Worm (Caenorhabditis elegans): ENCODE measurements around the gene F55E10.1.

DNA sequence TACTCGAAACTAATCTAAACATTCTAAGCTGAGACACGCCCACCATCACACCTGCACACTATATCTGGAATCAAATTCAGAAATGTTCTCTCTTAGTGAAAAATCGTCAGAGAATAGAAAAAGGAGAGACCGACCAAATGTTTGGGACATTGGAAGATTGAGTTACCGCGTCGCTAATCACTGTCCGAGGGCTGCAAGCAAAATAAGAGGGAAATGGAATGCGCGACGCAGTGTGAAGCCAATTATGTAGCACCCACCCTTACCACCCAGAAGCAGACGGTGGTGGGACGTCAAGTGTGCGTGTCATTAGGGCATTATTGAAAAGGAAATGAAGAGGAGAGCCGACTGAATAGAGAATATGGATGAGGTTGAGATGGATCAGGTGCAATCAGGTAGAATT is 30.2 kb upstream of the F55E10.1 start:
- TF ChIP-seq ztf-11 (tag; optimal IDR thresholded peaks at IDR 0.05) (no peak), nhr-76 (tag; optimal IDR thresholded peaks at IDR 0.05) (no peak), ceh-9 (tag; optimal IDR thresholded peaks at IDR 0.05) (no peak)
